Comparison of ENCODE assay signal across 1 fruit fly cellular context in genomic region chr3R:19014742-19015422, dm6.
A peak's percentile ranks its signal among the peaks of the same experiment; 100 is the strongest.
TF ChIP-seq lines count a peak whose summit lies in the region.

No protein-coding gene starts in this region.

TF ChIP-seq in whole organism, embryonic, 481 proteins besides CTCF, POLR2A, EP300 and RAD21 (continued from another document):
- no peak for TF ChIP-seq pan (optimal IDR thresholded peaks at IDR 0.05; lab: Kevin White, UChicago)
- peak in 1 of 2 experiments; percentile 71 for TF ChIP-seq pan (GFP tag; optimal IDR thresholded peaks at IDR 0.05 in 1 of 2, IDR thresholded peaks at IDR 0.05 in 1 of 2)
- peak; percentile 45 for TF ChIP-seq grau (tag; optimal IDR thresholded peaks at IDR 0.05; lab: Kevin White, UChicago)
- no peak for TF ChIP-seq CG30020 (tag; optimal IDR thresholded peaks at IDR 0.05; lab: Kevin White, UChicago)
- TF ChIP-seq crol (GFP tag; IDR thresholded peaks at IDR 0.05; lab: Robert Waterston, UW), result peak; percentile 51
- no peak for TF ChIP-seq pho (GFP tag; optimal IDR thresholded peaks at IDR 0.05; lab: Kevin White, UChicago)
- no peak for TF ChIP-seq Doc3 (GFP tag; IDR thresholded peaks at IDR 0.05; lab: Robert Waterston, UW; ENCODE audit: partially characterized antibody)
- TF ChIP-seq crc (GFP tag; optimal IDR thresholded peaks at IDR 0.05; lab: Kevin White, UChicago), result no peak
- TF ChIP-seq nerfin-1 (tag; optimal IDR thresholded peaks at IDR 0.05; lab: Kevin White, UChicago), result peak; percentile 20
- TF ChIP-seq Hey (tag; optimal IDR thresholded peaks at IDR 0.05; lab: Kevin White, UChicago), result no peak
- no peak for TF ChIP-seq CG9817 (tag; optimal IDR thresholded peaks at IDR 0.05; lab: Kevin White, UChicago)
- TF ChIP-seq croc (GFP tag; conservative IDR thresholded peaks at IDR 0.05; lab: Robert Waterston, UW), result peak; percentile 48; the same call in 1 of the 3 replicates
- TF ChIP-seq CG17186 (GFP tag; optimal IDR thresholded peaks at IDR 0.05; lab: Kevin White, UChicago), result no peak
- peak; percentile 30; the same call in 1 of the 2 replicates for TF ChIP-seq E2f2 (GFP tag; IDR thresholded peaks at IDR 0.05; lab: Robert Waterston, UW)
- TF ChIP-seq fd64A (GFP tag; optimal IDR thresholded peaks at IDR 0.05; lab: Kevin White, UChicago), result no peak
- TF ChIP-seq Nf-YC (tag; optimal IDR thresholded peaks at IDR 0.05; lab: Kevin White, UChicago), result no peak
- peak; percentile 32 for TF ChIP-seq CG1602 (GFP tag; optimal IDR thresholded peaks at IDR 0.05; lab: Kevin White, UChicago)
- TF ChIP-seq chif (GFP tag; optimal IDR thresholded peaks at IDR 0.05; lab: Kevin White, UChicago), result peak in 1 of 2 experiments; percentile 15
- no peak for TF ChIP-seq Med (GFP tag; lab: Kevin White, UChicago)
- TF ChIP-seq CG11247 (GFP tag; IDR thresholded peaks at IDR 0.05; lab: Robert Waterston, UW), result no peak
- TF ChIP-seq kni (GFP tag; optimal IDR thresholded peaks at IDR 0.05; lab: Kevin White, UChicago), result no peak
- no peak for TF ChIP-seq CG11696 (GFP tag; IDR thresholded peaks at IDR 0.05; lab: Robert Waterston, UW)
- TF ChIP-seq CG12299 (tag; optimal IDR thresholded peaks at IDR 0.05; lab: Kevin White, UChicago), result no peak
- TF ChIP-seq Rfx (GFP tag; IDR thresholded peaks at IDR 0.05; lab: Robert Waterston, UW), result 0 out of 2 replicates have a peak, but pooled peaks have one; percentile 14
- TF ChIP-seq CG11560 (tag; IDR thresholded peaks at IDR 0.05; lab: Robert Waterston, UW), result no peak
- no peak for TF ChIP-seq ash1 (GFP tag; optimal IDR thresholded peaks at IDR 0.05; lab: Kevin White, UChicago)
- no peak for TF ChIP-seq toy (GFP tag; IDR thresholded peaks at IDR 0.05; lab: Robert Waterston, UW)
- TF ChIP-seq CG2120 (GFP tag; optimal IDR thresholded peaks at IDR 0.05; lab: Kevin White, UChicago), result no peak
- TF ChIP-seq CG8765 (GFP tag; IDR thresholded peaks at IDR 0.05; lab: Robert Waterston, UW), result no peak
- TF ChIP-seq sc (optimal IDR thresholded peaks at IDR 0.05; lab: Kevin White, UChicago), result no peak
- peak; percentile 43 for TF ChIP-seq sc (GFP tag; optimal IDR thresholded peaks at IDR 0.05; lab: Kevin White, UChicago)
- no peak for TF ChIP-seq CG10565 (GFP tag; optimal IDR thresholded peaks at IDR 0.05; lab: Kevin White, UChicago)
- no peak for TF ChIP-seq CG15514 (GFP tag; optimal IDR thresholded peaks at IDR 0.05; lab: Kevin White, UChicago)
- peak; percentile 58 for TF ChIP-seq Ptx1 (GFP tag; IDR thresholded peaks at IDR 0.05; lab: Robert Waterston, UW)
- no peak for TF ChIP-seq CG9797 (GFP tag; optimal IDR thresholded peaks at IDR 0.05; lab: Kevin White, UChicago)
- TF ChIP-seq ken (GFP tag; IDR thresholded peaks at IDR 0.05; lab: Robert Waterston, UW), result 0 out of 3 replicates have a peak, but pooled peaks have one; percentile 43
- TF ChIP-seq dmrt99B (tag; optimal IDR thresholded peaks at IDR 0.05; lab: Kevin White, UChicago), result peak; percentile 70
- TF ChIP-seq dimm (GFP tag; IDR thresholded peaks at IDR 0.05; lab: Robert Waterston, UW), result no peak
- TF ChIP-seq CG7271 (tag; optimal IDR thresholded peaks at IDR 0.05; lab: Kevin White, UChicago), result no peak
- TF ChIP-seq lov (optimal IDR thresholded peaks at IDR 0.05; lab: Kevin White, UChicago), result no peak
- no peak for TF ChIP-seq lov (GFP tag; IDR thresholded peaks at IDR 0.05; lab: Robert Waterston, UW)
- peak; percentile 23 for TF ChIP-seq tin (GFP tag; optimal IDR thresholded peaks at IDR 0.05; lab: Kevin White, UChicago)
- no peak for TF ChIP-seq Meics (GFP tag; optimal IDR thresholded peaks at IDR 0.05; lab: Kevin White, UChicago)
- TF ChIP-seq HLH4C (GFP tag; IDR thresholded peaks at IDR 0.05; lab: Robert Waterston, UW; ENCODE audit: partially characterized antibody), result no peak
- TF ChIP-seq Dbx (GFP tag; IDR thresholded peaks at IDR 0.05; lab: Robert Waterston, UW), result no peak
- TF ChIP-seq en (GFP tag; optimal IDR thresholded peaks at IDR 0.05; lab: Kevin White, UChicago), result no peak
- no peak for TF ChIP-seq repo (GFP tag; optimal IDR thresholded peaks at IDR 0.05; lab: Kevin White, UChicago)
- TF ChIP-seq NC2β (GFP tag; optimal IDR thresholded peaks at IDR 0.05; lab: Kevin White, UChicago), result no peak
- TF ChIP-seq CG1832 (GFP tag; optimal IDR thresholded peaks at IDR 0.05; lab: Kevin White, UChicago), result no peak
- TF ChIP-seq CG8478 (optimal IDR thresholded peaks at IDR 0.05; lab: Kevin White, UChicago), result no peak
- TF ChIP-seq GATAe (GFP tag; conservative IDR thresholded peaks at IDR 0.05; lab: Robert Waterston, UW), result no peak
- peak; percentile 60 for TF ChIP-seq CG7839 (tag; optimal IDR thresholded peaks at IDR 0.05; lab: Kevin White, UChicago)
- TF ChIP-seq CG17912 (GFP tag; optimal IDR thresholded peaks at IDR 0.05; lab: Kevin White, UChicago), result no peak
- TF ChIP-seq ase (GFP tag; IDR thresholded peaks at IDR 0.05; lab: Robert Waterston, UW), result no peak
- no peak for TF ChIP-seq Fer1 (GFP tag; optimal IDR thresholded peaks at IDR 0.05; lab: Kevin White, UChicago)
- no peak for TF ChIP-seq Gsc (GFP tag; IDR thresholded peaks at IDR 0.05; lab: Robert Waterston, UW)
- no peak for TF ChIP-seq fu2 (GFP tag; optimal IDR thresholded peaks at IDR 0.05; lab: Kevin White, UChicago)
- TF ChIP-seq zf30C (GFP tag; optimal IDR thresholded peaks at IDR 0.05; lab: Kevin White, UChicago), result no peak
- TF ChIP-seq CkIIα-i1 (GFP tag; IDR thresholded peaks at IDR 0.05; lab: Robert Waterston, UW), result no peak
- no peak for TF ChIP-seq fru (optimal IDR thresholded peaks at IDR 0.05; lab: Kevin White, UChicago)
- no peak for TF ChIP-seq so (GFP tag; IDR thresholded peaks at IDR 0.05; lab: Robert Waterston, UW)
- TF ChIP-seq CG7786 (GFP tag; optimal IDR thresholded peaks at IDR 0.05; lab: Kevin White, UChicago), result no peak
- no peak for TF ChIP-seq ab (GFP tag; optimal IDR thresholded peaks at IDR 0.05; lab: Kevin White, UChicago)
- TF ChIP-seq bcd (GFP tag; optimal IDR thresholded peaks at IDR 0.05; lab: Kevin White, UChicago), result no peak
- no peak for TF ChIP-seq CG13287 (GFP tag; IDR thresholded peaks at IDR 0.05; lab: Robert Waterston, UW; ENCODE audit: partially characterized antibody)
- no peak for TF ChIP-seq trh (GFP tag; optimal IDR thresholded peaks at IDR 0.05; lab: Kevin White, UChicago)
- no peak for TF ChIP-seq lbe (GFP tag; optimal IDR thresholded peaks at IDR 0.05; lab: Kevin White, UChicago)
- TF ChIP-seq twi (tag; optimal IDR thresholded peaks at IDR 0.05; lab: Kevin White, UChicago), result no peak
- no peak for TF ChIP-seq gsb (GFP tag; IDR thresholded peaks at IDR 0.05; lab: Robert Waterston, UW)
- TF ChIP-seq CG2129 (GFP tag; IDR thresholded peaks at IDR 0.05; lab: Robert Waterston, UW; ENCODE audit: partially characterized antibody), result no peak
- no peak for TF ChIP-seq pb (GFP tag; optimal IDR thresholded peaks at IDR 0.05; lab: Kevin White, UChicago)
- TF ChIP-seq klu (GFP tag; IDR thresholded peaks at IDR 0.05; lab: Robert Waterston, UW), result no peak
- no peak for TF ChIP-seq CG7963 (GFP tag; IDR thresholded peaks at IDR 0.05; lab: Robert Waterston, UW; ENCODE audit: partially characterized antibody)
- TF ChIP-seq MESR4 (GFP tag; optimal IDR thresholded peaks at IDR 0.05; lab: Kevin White, UChicago), result no peak
- no peak for TF ChIP-seq TFAM (GFP tag; optimal IDR thresholded peaks at IDR 0.05; lab: Kevin White, UChicago)
- TF ChIP-seq chm (GFP tag; IDR thresholded peaks at IDR 0.05; lab: Robert Waterston, UW), result no peak
- no peak for TF ChIP-seq bab2 (GFP tag; optimal IDR thresholded peaks at IDR 0.05; lab: Kevin White, UChicago)
- no peak for TF ChIP-seq corto (GFP tag; optimal IDR thresholded peaks at IDR 0.05; lab: Kevin White, UChicago)
- no peak for TF ChIP-seq HLH54F (GFP tag; optimal IDR thresholded peaks at IDR 0.05; lab: Kevin White, UChicago)
- no peak for TF ChIP-seq Adf1 (GFP tag; IDR thresholded peaks at IDR 0.05; lab: Robert Waterston, UW)
- TF ChIP-seq emc (GFP tag; optimal IDR thresholded peaks at IDR 0.05; lab: Kevin White, UChicago), result no peak
- peak; percentile 70; the same call in 1 of the 2 replicates for TF ChIP-seq Xrp1 (GFP tag; IDR thresholded peaks at IDR 0.05; lab: Robert Waterston, UW)
- no peak for TF ChIP-seq BEAF-32 (GFP tag; optimal IDR thresholded peaks at IDR 0.05; lab: Kevin White, UChicago)
- no peak for TF ChIP-seq CG17802 (tag; optimal IDR thresholded peaks at IDR 0.05; lab: Kevin White, UChicago)
- TF ChIP-seq disco-r (GFP tag; optimal IDR thresholded peaks at IDR 0.05; lab: Kevin White, UChicago), result no peak
- peak; percentile 94 for TF ChIP-seq CG6654 (GFP tag; optimal IDR thresholded peaks at IDR 0.05; lab: Kevin White, UChicago)
- TF ChIP-seq Ssrp (tag; optimal IDR thresholded peaks at IDR 0.05; lab: Kevin White, UChicago), result peak; percentile 68
- TF ChIP-seq stwl (tag; optimal IDR thresholded peaks at IDR 0.05; lab: Kevin White, UChicago), result no peak
- no peak for TF ChIP-seq Sry-β (GFP tag; optimal IDR thresholded peaks at IDR 0.05; lab: Kevin White, UChicago)
- no peak for TF ChIP-seq chn (GFP tag; optimal IDR thresholded peaks at IDR 0.05; lab: Kevin White, UChicago)
- TF ChIP-seq ap (GFP tag; IDR thresholded peaks at IDR 0.05; lab: Robert Waterston, UW), result 0 out of 2 replicates have a peak, but pooled peaks have one; percentile 5
- no peak for TF ChIP-seq Lpt (GFP tag; optimal IDR thresholded peaks at IDR 0.05; lab: Kevin White, UChicago)
- TF ChIP-seq CG31224 (GFP tag; IDR thresholded peaks at IDR 0.05; lab: Robert Waterston, UW), result no peak
- TF ChIP-seq gcm (GFP tag; optimal IDR thresholded peaks at IDR 0.05; lab: Kevin White, UChicago), result peak; percentile 21
- TF ChIP-seq gem (tag; optimal IDR thresholded peaks at IDR 0.05; lab: Kevin White, UChicago), result peak; percentile 74
- TF ChIP-seq ac (GFP tag; optimal IDR thresholded peaks at IDR 0.05; lab: Kevin White, UChicago), result no peak
- TF ChIP-seq Elba2 (GFP tag; optimal IDR thresholded peaks at IDR 0.05; lab: Kevin White, UChicago), result no peak
- no peak for TF ChIP-seq nau (GFP tag; optimal IDR thresholded peaks at IDR 0.05; lab: Kevin White, UChicago)
- TF ChIP-seq Atf3 (GFP tag; optimal IDR thresholded peaks at IDR 0.05; lab: Kevin White, UChicago), result no peak
- TF ChIP-seq Dip2 (GFP tag; IDR thresholded peaks at IDR 0.05; lab: Robert Waterston, UW), result no peak
- TF ChIP-seq BtbVII (GFP tag; optimal IDR thresholded peaks at IDR 0.05; lab: Kevin White, UChicago), result no peak
- TF ChIP-seq CG12104 (GFP tag; optimal IDR thresholded peaks at IDR 0.05; lab: Kevin White, UChicago), result no peak
- TF ChIP-seq zfh1 (GFP tag; IDR thresholded peaks at IDR 0.05; lab: Robert Waterston, UW), result peak; percentile 70
- no peak for TF ChIP-seq Stat92E (GFP tag; optimal IDR thresholded peaks at IDR 0.05; lab: Kevin White, UChicago)
- peak; percentile 9 for TF ChIP-seq CG3407 (GFP tag; optimal IDR thresholded peaks at IDR 0.05; lab: Kevin White, UChicago)
- TF ChIP-seq CG17359 (tag; optimal IDR thresholded peaks at IDR 0.05; lab: Kevin White, UChicago), result peak; percentile 71
- no peak for TF ChIP-seq da (GFP tag; optimal IDR thresholded peaks at IDR 0.05; lab: Kevin White, UChicago)
- TF ChIP-seq ara (GFP tag; IDR thresholded peaks at IDR 0.05; lab: Robert Waterston, UW), result peak; percentile 38; the same call in 1 of the 2 replicates
- peak; percentile 3 for TF ChIP-seq HHEX (GFP tag; optimal IDR thresholded peaks at IDR 0.05; lab: Kevin White, UChicago)
- TF ChIP-seq CG10321 (GFP tag; IDR thresholded peaks at IDR 0.05; lab: Robert Waterston, UW), result no peak
- no peak for TF ChIP-seq Dp (GFP tag; optimal IDR thresholded peaks at IDR 0.05; lab: Kevin White, UChicago)
- peak; percentile 39; the same call in 1 of the 2 replicates for TF ChIP-seq CG4360 (GFP tag; IDR thresholded peaks at IDR 0.05; lab: Robert Waterston, UW)
- TF ChIP-seq sens (GFP tag; lab: Kevin White, UChicago), result peak; percentile 78
- no peak for TF ChIP-seq inv (GFP tag; IDR thresholded peaks at IDR 0.05; lab: Robert Waterston, UW; ENCODE audit: partially characterized antibody)
- peak; percentile 5 for TF ChIP-seq CG5180 (GFP tag; optimal IDR thresholded peaks at IDR 0.05; lab: Kevin White, UChicago)
- no peak for TF ChIP-seq Deaf1 (tag; optimal IDR thresholded peaks at IDR 0.05; lab: Kevin White, UChicago)
- TF ChIP-seq Ravus (GFP tag; IDR thresholded peaks at IDR 0.05; lab: Robert Waterston, UW), result no peak
- no peak; the same call in 1 of the 2 replicates for TF ChIP-seq CG5953 (GFP tag; IDR thresholded peaks at IDR 0.05; lab: Robert Waterston, UW)
- TF ChIP-seq CG43689 (GFP tag; IDR thresholded peaks at IDR 0.05; lab: Robert Waterston, UW), result no peak
- TF ChIP-seq CG1792 (GFP tag; optimal IDR thresholded peaks at IDR 0.05; lab: Kevin White, UChicago), result no peak
- peak; percentile 64; the same call in 1 of the 2 replicates for TF ChIP-seq vvl (GFP tag; IDR thresholded peaks at IDR 0.05; lab: Robert Waterston, UW)
- TF ChIP-seq Hr51 (GFP tag; optimal IDR thresholded peaks at IDR 0.05; lab: Kevin White, UChicago), result peak in 1 of 2 experiments; percentile 31
- TF ChIP-seq MBD-R2 (GFP tag; IDR thresholded peaks at IDR 0.05; lab: Robert Waterston, UW), result no peak
- TF ChIP-seq CG4424 (GFP tag; optimal IDR thresholded peaks at IDR 0.05; lab: Kevin White, UChicago), result peak; percentile 10
- no peak for TF ChIP-seq ERR (GFP tag; optimal IDR thresholded peaks at IDR 0.05; lab: Kevin White, UChicago)
- no peak for TF ChIP-seq CG2116 (GFP tag; optimal IDR thresholded peaks at IDR 0.05; lab: Kevin White, UChicago)
- TF ChIP-seq lmd (GFP tag; IDR thresholded peaks at IDR 0.05; lab: Robert Waterston, UW), result peak; percentile 56
- TF ChIP-seq CG1233 (GFP tag; optimal IDR thresholded peaks at IDR 0.05; lab: Kevin White, UChicago), result no peak
- 0 out of 2 replicates have a peak, but pooled peaks have one; percentile 25 for TF ChIP-seq CG10366 (GFP tag; IDR thresholded peaks at IDR 0.05; lab: Robert Waterston, UW)
- no peak for TF ChIP-seq CG3726 (GFP tag; IDR thresholded peaks at IDR 0.05; lab: Robert Waterston, UW)
- TF ChIP-seq sna (GFP tag; IDR thresholded peaks at IDR 0.05; lab: Robert Waterston, UW; ENCODE audit: partially characterized antibody), result no peak
- no peak for TF ChIP-seq tio (GFP tag; optimal IDR thresholded peaks at IDR 0.05; lab: Kevin White, UChicago)
- no peak for TF ChIP-seq gcm2 (GFP tag; optimal IDR thresholded peaks at IDR 0.05; lab: Kevin White, UChicago)
